Worm (Caenorhabditis elegans) whole organism, early embryonic: ENCODE data around the gene srbc-57.

Experiments
- B0310.2 ChIP-seq: sonication (generic microtip); optimal IDR thresholded peaks from 2 replicates; lab custom pipeline; 2016; ENCODE audit warnings: mild to moderate bottlenecking, missing genetic modification characterization, missing compliant biosample characterization
- F13C5.2 ChIP-seq: sonication (generic microtip); optimal IDR thresholded peaks from 2 replicates; lab custom pipeline; 2017; ENCODE audit warnings: mild to moderate bottlenecking, missing genetic modification characterization, inconsistent platforms, missing compliant biosample characterization
- aly-1 ChIP-seq: sonication (generic microtip); optimal IDR thresholded peaks from 2 replicates; lab custom pipeline; 2016; ENCODE audit warnings: missing genetic modification characterization, missing compliant biosample characterization
- ama-1 ChIP-seq: fragments of 150-350 bp; optimal IDR thresholded peaks from 2 replicates; lab custom pipeline; 2014
- flt-1 ChIP-seq: fragments of 200-800 bp; sonication (Bioruptor generic); IDR thresholded peaks from 2 replicates; pipeline ENCODE4 v1.3.6; 2022; ENCODE audit warnings: missing genetic modification characterization, missing compliant biosample characterization
- hnd-1 ChIP-seq: sonication (generic microtip); optimal IDR thresholded peaks from 2 replicates; lab custom pipeline; 2016; ENCODE audit warnings: missing genetic modification characterization, missing compliant biosample characterization
- pes-1 ChIP-seq: fragments of 200-800 bp; sonication (Bioruptor generic); IDR thresholded peaks from 2 replicates; pipeline ENCODE4 v1.3.6; 2022; ENCODE audit warnings: missing genetic modification reagents, missing genetic modification characterization, missing compliant biosample characterization
- tra-4 ChIP-seq: sonication (generic microtip); optimal IDR thresholded peaks from 2 replicates; lab custom pipeline; 2017; ENCODE audit warnings: missing genetic modification characterization, missing compliant biosample characterization

DNA sequence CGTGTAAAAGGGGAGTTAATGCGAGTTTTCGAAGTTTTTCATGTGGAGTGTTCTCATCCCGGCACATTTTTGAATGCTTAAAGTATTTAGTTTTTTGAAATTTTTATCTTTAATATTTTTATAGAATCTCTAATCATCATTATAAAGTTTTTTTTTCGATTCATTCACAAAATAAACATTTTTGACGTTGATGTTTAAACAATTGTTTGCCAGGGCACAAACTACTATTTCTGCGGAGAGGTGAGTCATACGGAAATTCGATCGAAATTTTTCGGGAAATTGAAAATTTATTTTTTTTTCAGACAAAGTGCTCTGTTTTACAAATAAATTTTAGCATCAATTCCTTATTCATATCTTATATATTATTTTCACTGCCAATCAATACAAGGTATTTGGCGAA is 14.8 kb downstream of the srbc-57 start, which contains the start of gene nhr-98:
- no peak for TF ChIP-seq ama-1 (lab: Kevin White, UChicago)
- TF ChIP-seq flt-1 (GFP tag; lab: Robert Waterston, UW) = no peak
- no peak for TF ChIP-seq F13C5.2 (tag; lab: Kevin White, UChicago)
- no peak for TF ChIP-seq tra-4 (tag; lab: Kevin White, UChicago)
- TF ChIP-seq B0310.2 (tag; lab: Kevin White, UChicago) = no peak
- TF ChIP-seq pes-1 (GFP tag; lab: Robert Waterston, UW) = no peak
- TF ChIP-seq hnd-1 = no peak
- no peak for TF ChIP-seq aly-1 (tag; lab: Kevin White, UChicago)
